Worm (Caenorhabditis elegans): ENCODE measurements around the gene acbp-6.

Gene acbp-6

DNA sequence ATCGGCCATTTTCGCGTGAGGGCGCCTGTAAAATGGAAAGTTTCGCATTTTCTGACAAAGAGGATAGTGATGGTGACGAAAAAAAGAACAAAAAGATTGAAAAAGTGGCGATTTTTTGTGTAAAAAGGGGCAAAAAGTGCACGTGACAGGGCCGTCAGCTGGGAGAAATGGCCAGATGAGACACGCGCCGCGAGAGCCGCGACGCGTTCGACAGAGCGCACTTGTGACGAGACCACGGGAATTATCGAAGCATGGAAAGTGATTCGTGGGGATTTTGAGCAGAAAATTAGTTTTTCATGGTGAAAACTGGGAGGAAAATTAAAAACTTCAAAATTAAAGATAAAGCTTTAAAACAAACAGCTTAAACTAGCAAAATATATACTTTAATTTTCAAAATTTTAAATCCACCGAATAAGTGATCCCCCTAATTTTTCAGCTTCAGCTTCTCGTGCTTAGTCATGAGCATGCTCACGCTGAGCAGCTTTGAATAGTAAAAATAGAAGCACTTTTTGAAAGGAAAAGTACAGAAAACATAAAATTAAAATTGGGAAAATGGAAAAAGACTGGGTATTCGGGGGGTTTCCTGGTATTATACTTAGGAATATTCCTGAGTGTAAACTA, 5.9 kb downstream of the acbp-6 start, which contains the start of gene W03C9.5:
TSS of gene W03C9.5 (minus strand) at position 38 of the 621 bp plus-strand sequence.
- TF ChIP-seq nhr-2 (tag; optimal IDR thresholded peaks at IDR 0.05): no peak
- TF ChIP-seq unc-39 (tag; optimal IDR thresholded peaks at IDR 0.05): no peak
- peak; percentile 75 for TF ChIP-seq lin-32 (GFP tag; optimal IDR thresholded peaks at IDR 0.05)
- TF ChIP-seq zip-8 (tag; optimal IDR thresholded peaks at IDR 0.05): no peak
- peak; percentile 41 for TF ChIP-seq ztf-11 (tag; optimal IDR thresholded peaks at IDR 0.05)
- no peak for TF ChIP-seq elt-3 (tag; optimal IDR thresholded peaks at IDR 0.05)
- peak; percentile 96 for TF ChIP-seq nhr-237 (tag; optimal IDR thresholded peaks at IDR 0.05)
- peak; percentile 87 for TF ChIP-seq drap-1 (GFP tag; optimal IDR thresholded peaks at IDR 0.05)
- TF ChIP-seq mls-2 (tag; optimal IDR thresholded peaks at IDR 0.05): peak; percentile 88
- TF ChIP-seq ceh-39 (tag; optimal IDR thresholded peaks at IDR 0.05): peak; percentile 77
- TF ChIP-seq ham-2 (GFP tag; optimal IDR thresholded peaks at IDR 0.05): peak; percentile 55
- TF ChIP-seq ceh-43 (GFP tag; optimal IDR thresholded peaks at IDR 0.05): no peak
- TF ChIP-seq lsy-2 (tag; optimal IDR thresholded peaks at IDR 0.05): peak; percentile 85
- peak; percentile 83 for TF ChIP-seq hlh-1 (tag; optimal IDR thresholded peaks at IDR 0.05)
- TF ChIP-seq bed-3 (GFP tag; optimal IDR thresholded peaks at IDR 0.05): peak; percentile 49
- no peak for TF ChIP-seq mab-5 (tag; optimal IDR thresholded peaks at IDR 0.05)
- peak; percentile 68 for TF ChIP-seq unc-62 (GFP tag; optimal IDR thresholded peaks at IDR 0.05)
- peak; percentile 28 for TF ChIP-seq flh-1 (GFP tag; optimal IDR thresholded peaks at IDR 0.05)
- peak; percentile 89 for TF ChIP-seq pha-4 (tag; optimal IDR thresholded peaks at IDR 0.05)
- peak; percentile 61 for TF ChIP-seq sem-2 (GFP tag; optimal IDR thresholded peaks at IDR 0.05)
- no peak for TF ChIP-seq blmp-1 (tag; optimal IDR thresholded peaks at IDR 0.05)
- TF ChIP-seq ces-1 (GFP tag; optimal IDR thresholded peaks at IDR 0.05): peak; percentile 82
- peak; percentile 57 for TF ChIP-seq tbx-8 (GFP tag; optimal IDR thresholded peaks at IDR 0.05)
- peak; percentile 76 for TF ChIP-seq M03D4.4 (tag; optimal IDR thresholded peaks at IDR 0.05)
- TF ChIP-seq lin-13 (tag; optimal IDR thresholded peaks at IDR 0.05): peak; percentile 96
- no peak for TF ChIP-seq nhr-12 (tag; optimal IDR thresholded peaks at IDR 0.05)
- peak; percentile 90 for TF ChIP-seq sptf-1 (tag; optimal IDR thresholded peaks at IDR 0.05)
- TF ChIP-seq unc-120 (tag; optimal IDR thresholded peaks at IDR 0.05; ENCODE audit: poor library complexity, severe bottlenecking): peak; percentile 88
- peak; percentile 86 for TF ChIP-seq mep-1 (tag; optimal IDR thresholded peaks at IDR 0.05)
- TF ChIP-seq ceh-83 (GFP tag; optimal IDR thresholded peaks at IDR 0.05): peak; percentile 61
- TF ChIP-seq cnd-1 (tag; optimal IDR thresholded peaks at IDR 0.05): peak; percentile 88

DNA sequence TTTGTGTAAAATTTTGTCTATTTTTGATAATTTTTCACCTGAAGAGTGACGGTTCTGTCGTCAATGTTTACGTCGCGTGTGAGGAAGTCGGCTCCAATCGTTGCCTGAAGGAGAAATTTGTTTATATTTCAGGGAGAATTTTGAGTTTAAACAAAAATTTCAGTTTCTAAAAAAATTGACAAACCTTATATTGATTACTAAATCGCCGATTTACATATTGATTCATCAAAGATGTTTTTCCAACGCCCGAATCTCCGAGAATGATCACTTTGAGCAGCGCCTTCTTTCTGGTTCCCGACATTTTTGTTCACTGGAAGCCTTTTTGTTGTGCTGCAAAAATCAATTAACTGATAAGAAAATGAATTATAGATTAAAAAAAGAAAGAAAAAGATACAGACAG, 6.9 kb downstream of the acbp-6 start, which contains the start of gene rab-7:
TSS of gene rab-7 (minus strand) at position 330 of the 400 bp plus-strand sequence.
- TF ChIP-seq pha-4 (tag; optimal IDR thresholded peaks at IDR 0.05) (no peak), mep-1 (tag; optimal IDR thresholded peaks at IDR 0.05) (no peak), elt-3 (tag; optimal IDR thresholded peaks at IDR 0.05) (no peak), unc-39 (tag; optimal IDR thresholded peaks at IDR 0.05) (no peak), ceh-83 (GFP tag; optimal IDR thresholded peaks at IDR 0.05) (no peak), snpc-4 (tag; optimal IDR thresholded peaks at IDR 0.05) (no peak), nhr-2 (tag; optimal IDR thresholded peaks at IDR 0.05) (no peak), ceh-39 (tag; optimal IDR thresholded peaks at IDR 0.05) (no peak), ham-2 (GFP tag; optimal IDR thresholded peaks at IDR 0.05) (no peak), nhr-28 (tag; optimal IDR thresholded peaks at IDR 0.05) (no peak), tbx-8 (GFP tag; optimal IDR thresholded peaks at IDR 0.05) (no peak), unc-62 (GFP tag; optimal IDR thresholded peaks at IDR 0.05) (no peak), lin-13 (tag; optimal IDR thresholded peaks at IDR 0.05) (no peak), nhr-76 (tag; optimal IDR thresholded peaks at IDR 0.05) (no peak), lsy-2 (tag; optimal IDR thresholded peaks at IDR 0.05) (no peak), mls-2 (tag; optimal IDR thresholded peaks at IDR 0.05) (no peak)

DNA sequence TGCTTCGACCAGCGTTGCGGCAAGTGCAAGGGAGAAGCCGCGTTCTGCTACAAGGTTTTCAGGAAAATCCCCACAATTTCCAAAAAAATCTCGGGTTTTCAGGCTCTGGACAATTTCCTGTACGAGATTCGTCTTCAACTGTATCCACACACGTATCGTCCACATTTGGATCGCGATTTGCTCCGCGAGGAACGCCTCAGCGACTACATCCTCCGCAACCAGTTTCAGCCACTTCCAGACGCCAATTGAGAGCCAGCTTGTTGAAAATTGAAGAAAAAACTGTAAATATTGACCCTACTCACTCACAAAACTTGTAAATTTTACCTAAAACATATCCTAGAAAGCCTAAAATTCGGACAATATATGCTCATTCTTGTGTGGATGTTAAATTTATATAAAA, 8.7 kb downstream of the acbp-6 start:
- no peak for TF ChIP-seq snpc-4 (tag; optimal IDR thresholded peaks at IDR 0.05)
- no peak for TF ChIP-seq sem-2 (GFP tag; optimal IDR thresholded peaks at IDR 0.05)
- no peak for TF ChIP-seq ces-1 (GFP tag; optimal IDR thresholded peaks at IDR 0.05)
- no peak for TF ChIP-seq mep-1 (tag; optimal IDR thresholded peaks at IDR 0.05)
- TF ChIP-seq nhr-28 (tag; optimal IDR thresholded peaks at IDR 0.05): no peak
- no peak for TF ChIP-seq lsy-2 (tag; optimal IDR thresholded peaks at IDR 0.05)

DNA sequence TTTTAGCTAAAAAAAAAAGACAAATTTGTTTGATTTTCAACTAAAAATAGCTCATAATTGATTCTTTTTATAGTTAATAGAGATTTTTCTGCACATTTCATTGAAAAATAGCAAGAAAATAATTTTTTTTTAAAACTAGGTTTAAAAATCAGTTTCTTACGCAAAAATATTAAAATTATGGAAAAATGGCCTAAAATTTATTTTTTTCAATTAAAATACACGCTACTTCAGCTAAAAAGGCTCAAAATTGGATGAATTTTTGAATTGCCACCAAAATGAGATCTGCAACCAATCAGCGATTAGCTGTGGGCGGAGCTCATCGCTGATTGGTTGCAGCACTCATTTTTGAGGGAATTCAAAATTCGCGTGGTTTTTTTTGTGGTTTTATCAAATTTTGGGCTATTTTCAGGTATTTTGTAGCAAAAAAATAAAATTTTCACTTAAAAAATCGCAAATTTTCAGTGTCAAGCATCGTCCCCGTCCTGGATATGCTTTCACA, 10.4 kb downstream of the acbp-6 start:
- TF ChIP-seq lsy-2 (tag; optimal IDR thresholded peaks at IDR 0.05) (no peak), ceh-83 (GFP tag; optimal IDR thresholded peaks at IDR 0.05) (no peak), ham-2 (GFP tag; optimal IDR thresholded peaks at IDR 0.05) (no peak), blmp-1 (tag; optimal IDR thresholded peaks at IDR 0.05) (no peak), flh-1 (GFP tag; optimal IDR thresholded peaks at IDR 0.05) (no peak), mep-1 (tag; optimal IDR thresholded peaks at IDR 0.05) (no peak), cnd-1 (tag; optimal IDR thresholded peaks at IDR 0.05) (no peak), ces-1 (GFP tag; optimal IDR thresholded peaks at IDR 0.05) (no peak), ztf-11 (tag; optimal IDR thresholded peaks at IDR 0.05) (no peak)
